Fruit fly (Drosophila melanogaster) whole organism, embryonic: ENCODE measurements around the gene Cul5.

Source experiments
- Abd-B ChIP-seq: fragments of 200-800 bp; sonication (Bioruptor generic); optimal IDR thresholded peaks from 2 replicates; lab custom pipeline; 2018; ENCODE audit warnings: missing biosample characterization, mild to moderate bottlenecking, missing genetic modification characterization, moderate library complexity
- Atf-2 ChIP-seq: fragments of 200-800 bp; sonication (Bioruptor generic); optimal IDR thresholded peaks from 2 replicates; lab custom pipeline; 2016; ENCODE audit warnings: missing biosample characterization, missing genetic modification characterization
- Bgb ChIP-seq: fragments of 200-800 bp; sonication (Bioruptor generic); IDR thresholded peaks from 2 replicates; pipeline ENCODE4 v1.3.6; 2022; ENCODE audit warnings: missing biosample characterization, missing genetic modification characterization; ENCODE audit not compliant: partially characterized antibody
- CG10209 ChIP-seq: fragments of 200-800 bp; sonication (Bioruptor generic); optimal IDR thresholded peaks from 3 replicates; lab custom pipeline; 2017; ENCODE audit warnings: missing biosample characterization, mild to moderate bottlenecking, missing genetic modification characterization, missing genetic modification reagents
- CG10979 ChIP-seq: fragments of 200-800 bp; sonication (Bioruptor generic); optimal IDR thresholded peaks from 2 replicates; lab custom pipeline; 2018; ENCODE audit warnings: missing biosample characterization, mild to moderate bottlenecking, missing genetic modification characterization, moderate library complexity
- CG12071 ChIP-seq: fragments of 200-800 bp; sonication (Bioruptor generic); optimal IDR thresholded peaks from 3 replicates; lab custom pipeline; 2018; ENCODE audit warnings: missing biosample characterization, mild to moderate bottlenecking, missing genetic modification characterization
- CG12219 ChIP-seq: fragments of 200-800 bp; sonication (Bioruptor generic); optimal IDR thresholded peaks from 3 replicates; lab custom pipeline; 2018; ENCODE audit warnings: missing biosample characterization, mild to moderate bottlenecking, missing genetic modification characterization
- CG14860 ChIP-seq: fragments of 200-800 bp; sonication (Bioruptor generic); IDR thresholded peaks from 3 replicates; pipeline ENCODE4 v1.3.6; 2022; ENCODE audit warnings: missing biosample characterization, missing genetic modification characterization; ENCODE audit not compliant: partially characterized antibody
- CG15479 ChIP-seq: fragments of 200-800 bp; sonication (Bioruptor generic); optimal IDR thresholded peaks from 3 replicates; lab custom pipeline; 2019; ENCODE audit warnings: missing biosample characterization, mild to moderate bottlenecking, missing genetic modification characterization, moderate library complexity
- CG1603 ChIP-seq: fragments of 200-800 bp; sonication (Bioruptor generic); optimal IDR thresholded peaks from 2 replicates; lab custom pipeline; 2019; ENCODE audit warnings: missing biosample characterization, mild to moderate bottlenecking, missing genetic modification characterization, moderate library complexity
- CG1647 ChIP-seq: fragments of 200-800 bp; sonication (Bioruptor generic); optimal IDR thresholded peaks from 3 replicates; lab custom pipeline; 2016; ENCODE audit warnings: missing biosample characterization, missing genetic modification characterization
- CG16815 ChIP-seq: fragments of 200-800 bp; sonication (Bioruptor generic); optimal IDR thresholded peaks from 3 replicates; lab custom pipeline; 2017; ENCODE audit warnings: missing biosample characterization, mild to moderate bottlenecking, missing genetic modification characterization
- CG17361 ChIP-seq: fragments of 200-800 bp; sonication (Bioruptor generic); IDR thresholded peaks from 3 replicates; pipeline ENCODE4 v1.3.6; 2022; ENCODE audit warnings: missing biosample characterization, missing genetic modification characterization
- CG18262 ChIP-seq: fragments of 200-800 bp; optimal IDR thresholded peaks from 3 replicates; lab custom pipeline; 2019; ENCODE audit warnings: missing biosample characterization, mild to moderate bottlenecking, missing genetic modification characterization, moderate library complexity
- CG2678 ChIP-seq: fragments of 200-800 bp; sonication (Bioruptor generic); optimal IDR thresholded peaks from 3 replicates; lab custom pipeline; 2019; ENCODE audit warnings: missing biosample characterization, mild to moderate bottlenecking, missing genetic modification characterization, moderate library complexity
- CG32772 ChIP-seq: fragments of 200-800 bp; sonication (Bioruptor generic); IDR thresholded peaks from 2 replicates; pipeline ENCODE4 v1.3.6; 2022; ENCODE audit warnings: missing biosample characterization, missing genetic modification characterization
- CG43689 ChIP-seq: fragments of 200-800 bp; sonication (Bioruptor generic); IDR thresholded peaks from 2 replicates; pipeline ENCODE4 v1.3.6; 2022; ENCODE audit warnings: missing biosample characterization, missing genetic modification characterization
- CG4730 ChIP-seq: fragments of 200-800 bp; sonication (Bioruptor generic); IDR thresholded peaks from 2 replicates; pipeline ENCODE4 v1.3.6; 2022; ENCODE audit warnings: missing biosample characterization, missing genetic modification characterization
- CG6254 ChIP-seq: fragments of 200-800 bp; sonication (Bioruptor generic); optimal IDR thresholded peaks from 3 replicates; lab custom pipeline; 2017; ENCODE audit warnings: mild to moderate bottlenecking, missing biosample characterization, missing genetic modification reagents, missing genetic modification characterization
- CG6791 ChIP-seq: fragments of 200-800 bp; sonication (Bioruptor generic); IDR thresholded peaks from 3 replicates; pipeline ENCODE4 v1.3.6; 2022; ENCODE audit warnings: missing biosample characterization, missing genetic modification characterization; ENCODE audit not compliant: partially characterized antibody
- CG7357 ChIP-seq: fragments of 200-800 bp; sonication (Bioruptor generic); IDR thresholded peaks from 3 replicates; pipeline ENCODE4 v1.3.6; 2022; ENCODE audit warnings: missing biosample characterization, missing genetic modification characterization
- CG7987 ChIP-seq: fragments of 200-800 bp; sonication (Bioruptor generic); optimal IDR thresholded peaks from 2 replicates; lab custom pipeline; 2018; ENCODE audit warnings: missing biosample characterization, mild to moderate bottlenecking, missing genetic modification characterization, moderate library complexity
- CG8765 ChIP-seq: fragments of 200-800 bp; sonication (Bioruptor generic); IDR thresholded peaks from 2 replicates; pipeline ENCODE4 v1.3.6; 2022; ENCODE audit warnings: missing biosample characterization, missing genetic modification characterization
- E2f2 ChIP-seq: fragments of 200-800 bp; sonication (Bioruptor generic); IDR thresholded peaks from 2 replicates; pipeline ENCODE4 v1.3.6; 2022; ENCODE audit warnings: missing biosample characterization, missing genetic modification characterization
- Ets65A ChIP-seq: fragments of 200-800 bp; sonication (Bioruptor generic); peaks from one replicate; lab custom pipeline; 2016; ENCODE audit warnings: missing biosample characterization, missing genetic modification characterization
- MESR4 ChIP-seq: fragments of 200-800 bp; sonication (Bioruptor generic); optimal IDR thresholded peaks from 2 replicates; lab custom pipeline; 2018; ENCODE audit warnings: missing biosample characterization, mild to moderate bottlenecking, missing genetic modification characterization, moderate library complexity
- Ravus ChIP-seq: fragments of 200-800 bp; sonication (Bioruptor generic); IDR thresholded peaks from 2 replicates; pipeline ENCODE4 v1.3.6; 2022; ENCODE audit warnings: missing biosample characterization, missing genetic modification characterization
- Sin3A ChIP-seq: fragments of >200 bp; optimal IDR thresholded peaks from 2 replicates; lab custom pipeline; 2018
- ara ChIP-seq: fragments of 200-800 bp; sonication (Bioruptor generic); IDR thresholded peaks from 2 replicates; pipeline ENCODE4 v1.3.6; 2022; ENCODE audit warnings: missing biosample characterization, missing genetic modification characterization
- cg ChIP-seq: fragments of 200-800 bp; sonication (Bioruptor generic); optimal IDR thresholded peaks from 3 replicates; lab custom pipeline; 2019; ENCODE audit warnings: missing biosample characterization, mild to moderate bottlenecking, missing genetic modification characterization, moderate library complexity
- ci ChIP-seq: fragments of 200-800 bp; sonication (Bioruptor generic); IDR thresholded peaks from 3 replicates; pipeline ENCODE4 v1.3.6; 2022; ENCODE audit warnings: missing biosample characterization, missing genetic modification characterization
- ems ChIP-seq: fragments of 200-800 bp; sonication (Bioruptor generic); optimal IDR thresholded peaks from 3 replicates; lab custom pipeline; 2016; ENCODE audit warnings: missing biosample characterization, missing genetic modification characterization
- ewg ChIP-seq: fragments of 200-800 bp; sonication (Bioruptor generic); optimal IDR thresholded peaks from 3 replicates; lab custom pipeline; 2017; ENCODE audit warnings: mild to moderate bottlenecking, missing biosample characterization, missing genetic modification reagents, missing genetic modification characterization
- gcm ChIP-seq: fragments of 200-800 bp; sonication (Bioruptor generic); optimal IDR thresholded peaks from 2 replicates; lab custom pipeline; 2019; ENCODE audit warnings: missing biosample characterization, mild to moderate bottlenecking, missing genetic modification characterization, moderate library complexity
- jigr1 ChIP-seq: fragments of 200-800 bp; sonication (Bioruptor generic); IDR thresholded peaks from 3 replicates; pipeline ENCODE4 v1.3.6; 2022; ENCODE audit warnings: missing biosample characterization, missing genetic modification characterization
- knrl ChIP-seq: fragments of 200-800 bp; sonication (Bioruptor generic); IDR thresholded peaks from 3 replicates; pipeline ENCODE4 v1.3.6; 2022; ENCODE audit warnings: missing biosample characterization, missing genetic modification characterization; ENCODE audit not compliant: partially characterized antibody
- nom ChIP-seq: fragments of 200-800 bp; sonication (Bioruptor generic); optimal IDR thresholded peaks from 2 replicates; lab custom pipeline; 2017; ENCODE audit warnings: missing biosample characterization, missing genetic modification characterization, mild to moderate bottlenecking, moderate library complexity, missing genetic modification reagents
- prd ChIP-seq, 3 experiments: fragments of >200 bp in 2 of 3; fragments of 200-800 bp in 1 of 3; sonication (Bioruptor generic) in 1 of 3; optimal IDR thresholded peaks in 2 of 3; IDR thresholded peaks in 1 of 3; 2 replicates in 2 of 3; 3 replicates in 1 of 3; pipeline versions ENCODE4 v1.3.6 to Lab custom; 2017 to 2022; ENCODE audit warnings: missing biosample characterization in 1 of 3, missing genetic modification characterization in 1 of 3
- pum ChIP-seq: fragments of 200-800 bp; sonication (Bioruptor generic); optimal IDR thresholded peaks from 2 replicates; lab custom pipeline; 2016; ENCODE audit warnings: missing biosample characterization, missing genetic modification characterization
- scrt ChIP-seq: fragments of 200-800 bp; sonication (Bioruptor generic); optimal IDR thresholded peaks from 2 replicates; lab custom pipeline; 2018; ENCODE audit warnings: missing biosample characterization, mild to moderate bottlenecking, missing genetic modification characterization, moderate library complexity
- sisA ChIP-seq: fragments of 200-800 bp; sonication (Bioruptor generic); IDR thresholded peaks from 2 replicates; pipeline ENCODE4 v1.3.6; 2022; ENCODE audit warnings: missing biosample characterization, missing genetic modification characterization
- sna ChIP-seq: fragments of 200-800 bp; sonication (Bioruptor generic); IDR thresholded peaks from 2 replicates; pipeline ENCODE4 v1.3.6; 2022; ENCODE audit warnings: missing biosample characterization, missing genetic modification characterization; ENCODE audit not compliant: partially characterized antibody
- stwl ChIP-seq: fragments of 200-800 bp; sonication (Bioruptor generic); optimal IDR thresholded peaks from 3 replicates; lab custom pipeline; 2018; ENCODE audit warnings: missing biosample characterization, mild to moderate bottlenecking, missing genetic modification characterization, moderate library complexity
- sug ChIP-seq: fragments of 200-800 bp; optimal IDR thresholded peaks from 2 replicates; lab custom pipeline; 2019; ENCODE audit warnings: missing biosample characterization, mild to moderate bottlenecking, missing genetic modification characterization, moderate library complexity
- tio ChIP-seq: fragments of 200-800 bp; sonication (Bioruptor generic); optimal IDR thresholded peaks from 2 replicates; lab custom pipeline; 2017; ENCODE audit warnings: missing biosample characterization, missing genetic modification characterization, inconsistent platforms
- toy ChIP-seq: fragments of 200-800 bp; sonication (Bioruptor generic); IDR thresholded peaks from 2 replicates; pipeline ENCODE4 v1.3.6; 2022; ENCODE audit warnings: missing biosample characterization, missing genetic modification characterization
- trem ChIP-seq: fragments of 200-800 bp; optimal IDR thresholded peaks from 3 replicates; lab custom pipeline; 2019; ENCODE audit warnings: missing biosample characterization, mild to moderate bottlenecking, missing genetic modification characterization, moderate library complexity
- zen ChIP-seq: fragments of 200-800 bp; sonication (Bioruptor generic); optimal IDR thresholded peaks from 3 replicates; lab custom pipeline; 2018; ENCODE audit warnings: missing biosample characterization, mild to moderate bottlenecking, missing genetic modification characterization, moderate library complexity
- zen2 ChIP-seq: fragments of 200-800 bp; sonication (Bioruptor generic); IDR thresholded peaks from 3 replicates; pipeline ENCODE4 v1.3.6; 2022; ENCODE audit warnings: missing biosample characterization, missing genetic modification characterization; ENCODE audit not compliant: partially characterized antibody
- zfh1 ChIP-seq: fragments of 200-800 bp; sonication (Bioruptor generic); IDR thresholded peaks from 3 replicates; pipeline ENCODE4 v1.3.6; 2022; ENCODE audit warnings: missing biosample characterization, missing genetic modification characterization

The Cul5 gene

DNA sequence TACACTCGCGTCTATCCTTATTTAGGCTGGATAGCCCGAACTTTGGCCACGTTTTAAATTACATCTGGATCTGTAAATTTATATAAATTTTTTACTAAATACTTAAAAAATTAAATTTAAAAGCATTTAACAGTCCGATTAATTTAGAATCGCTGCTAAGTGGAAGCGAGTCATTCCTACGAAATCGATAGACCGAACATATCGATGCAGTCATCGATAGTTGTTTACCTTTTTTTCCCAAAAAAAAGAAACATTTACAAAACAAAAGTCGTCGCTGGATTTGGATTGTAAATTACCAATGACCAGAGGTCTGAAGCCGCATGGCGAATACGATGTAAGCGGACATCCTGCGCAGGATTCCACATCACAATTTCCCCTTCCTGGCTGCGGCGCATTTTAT is 7.1 kb downstream of the Cul5 start, which contains the start of gene Sirt7:
Gene Sirt7 (plus strand): TSS at position 218 of the 400 bp plus-strand sequence.
- no peak for TF ChIP-seq CG1603 (tag; lab: Kevin White, UChicago)
- peak; percentile 87; the same call in 1 of the 3 replicates for TF ChIP-seq jigr1 (GFP tag; lab: Robert Waterston, UW)
- peak; percentile 29 for TF ChIP-seq Sin3A
- no peak for TF ChIP-seq ewg
- TF ChIP-seq Bgb (GFP tag; lab: Robert Waterston, UW), result peak; percentile 95
- no peak for TF ChIP-seq sisA (GFP tag; lab: Robert Waterston, UW)
- TF ChIP-seq toy, result no peak
- no peak for TF ChIP-seq zen
- no peak for TF ChIP-seq CG6254 (GFP tag; lab: Kevin White, UChicago)
- no peak for TF ChIP-seq scrt (GFP tag; lab: Kevin White, UChicago)
- TF ChIP-seq CG12219, result no peak
- TF ChIP-seq ara (GFP tag; lab: Robert Waterston, UW), result no peak
- no peak for TF ChIP-seq CG2678 (tag; lab: Kevin White, UChicago)
- peak; percentile 94 for TF ChIP-seq sna (GFP tag; lab: Robert Waterston, UW)
- TF ChIP-seq sug (tag; lab: Kevin White, UChicago), result peak; percentile 18
- TF ChIP-seq CG17361 (GFP tag; lab: Robert Waterston, UW), result no peak
- no peak for TF ChIP-seq CG18262
- no peak for TF ChIP-seq cg (GFP tag; lab: Kevin White, UChicago)
- no peak for TF ChIP-seq CG1647 (GFP tag; lab: Kevin White, UChicago)
- TF ChIP-seq Ets65A, result no peak
- peak; percentile 71 for TF ChIP-seq stwl (tag; lab: Kevin White, UChicago)
- no peak for TF ChIP-seq zfh1
- peak; percentile 30 for TF ChIP-seq trem (tag; lab: Kevin White, UChicago)
- TF ChIP-seq CG10209 (GFP tag; lab: Kevin White, UChicago), result no peak
- TF ChIP-seq CG10979, result no peak
- peak; percentile 30; the same call in 1 of the 2 replicates for TF ChIP-seq E2f2
- no peak for TF ChIP-seq Atf-2 (GFP tag; lab: Kevin White, UChicago)
- no peak for TF ChIP-seq tio (GFP tag; lab: Kevin White, UChicago)
- peak; percentile 22 for TF ChIP-seq MESR4 (GFP tag; lab: Kevin White, UChicago)
- no peak for TF ChIP-seq CG15479 (GFP tag; lab: Kevin White, UChicago)
- TF ChIP-seq Ravus (GFP tag; lab: Robert Waterston, UW), result no peak
- TF ChIP-seq CG6791 (GFP tag; lab: Robert Waterston, UW), result peak; percentile 97
- TF ChIP-seq CG8765, result no peak
- peak; percentile 72 for TF ChIP-seq nom (GFP tag; lab: Kevin White, UChicago)
- TF ChIP-seq CG43689, result no peak
- no peak for TF ChIP-seq ci
- no peak for TF ChIP-seq ems (GFP tag; lab: Kevin White, UChicago)
- TF ChIP-seq CG12071 (GFP tag; lab: Kevin White, UChicago), result no peak
- TF ChIP-seq knrl (GFP tag; lab: Robert Waterston, UW), result peak; percentile 94
- TF ChIP-seq gcm, result no peak
- TF ChIP-seq CG32772 (GFP tag; lab: Robert Waterston, UW), result 0 out of 2 replicates have a peak, but pooled peaks have one; percentile 21
- no peak for TF ChIP-seq pum (GFP tag; lab: Kevin White, UChicago)
- TF ChIP-seq zen2 (GFP tag; lab: Robert Waterston, UW), result peak; percentile 97
- no peak for TF ChIP-seq Abd-B (GFP tag; lab: Kevin White, UChicago)
- TF ChIP-seq CG14860 (GFP tag; lab: Robert Waterston, UW), result peak; percentile 94
- no peak for TF ChIP-seq prd (optimal IDR thresholded peaks at IDR 0.05; lab: Kevin White, UChicago)
- TF ChIP-seq prd (GFP tag; IDR thresholded peaks at IDR 0.05; lab: Robert Waterston, UW), result no peak
- no peak for TF ChIP-seq CG7987
- no peak for TF ChIP-seq CG4730 (GFP tag; lab: Robert Waterston, UW)
- TF ChIP-seq CG7357 (GFP tag; lab: Robert Waterston, UW), result peak; percentile 63; the same call in 2 of the 3 replicates
- no peak for TF ChIP-seq CG16815 (GFP tag; lab: Kevin White, UChicago)
